Worm (Caenorhabditis elegans) whole organism, L3 larva: Measurements from ENCODE around the gene C55C3.1.

Experiments used
- fkh-10 ChIP-seq: sonication (generic microtip); optimal IDR thresholded peaks from 2 replicates; lab custom pipeline; 2017; ENCODE audit warnings: missing biosample characterization, missing genetic modification reagents, missing genetic modification characterization
- lin-39 ChIP-seq: fragments of 150-350 bp; optimal IDR thresholded peaks from 2 replicates; lab custom pipeline; 2018; ENCODE audit warnings: missing biosample characterization, missing genetic modification reagents, missing genetic modification characterization

DNA sequence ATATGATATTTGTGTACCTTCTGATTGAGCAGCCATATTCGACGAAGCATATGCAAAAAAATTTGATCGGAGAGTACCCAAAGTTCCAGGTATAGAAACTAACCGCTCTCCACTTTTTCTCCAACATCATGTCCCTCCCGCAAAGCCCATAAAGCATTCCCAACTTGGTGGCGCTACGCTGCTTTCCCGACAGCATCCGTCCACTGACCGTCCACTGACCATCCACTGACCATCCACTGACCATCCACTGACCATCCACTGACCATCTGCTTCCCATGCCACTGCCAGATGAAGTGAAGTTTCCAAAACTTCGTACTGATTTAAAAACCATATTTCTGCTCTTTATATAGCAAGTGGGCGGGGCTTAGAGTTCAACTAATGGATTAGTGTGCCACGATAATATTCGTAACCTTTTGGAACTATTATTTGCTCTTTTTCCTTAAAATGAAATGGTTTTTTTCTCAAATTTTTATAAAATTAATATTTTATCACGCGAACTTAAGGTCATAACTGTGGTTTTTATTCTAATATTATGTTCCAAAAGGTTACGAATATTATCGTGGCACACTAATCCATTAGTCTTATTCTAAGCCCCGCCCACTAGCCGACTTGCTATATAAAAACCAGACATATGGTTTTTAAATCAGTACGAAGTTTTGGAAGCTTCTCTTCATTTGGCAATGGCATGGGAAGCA, 18.4 kb upstream of the C55C3.1 start, which contains the start of gene C55C3.8:
- TF ChIP-seq fkh-10 (GFP tag; lab: Kevin White, UChicago) (no peak), lin-39 (tag; lab: Kevin White, UChicago) (no peak)
